Fruit fly (Drosophila melanogaster): ENCODE data around the gene CG10068.
A peak's percentile ranks its signal among the peaks of the same experiment; 100 is the strongest.

The CG10068 gene

DNA sequence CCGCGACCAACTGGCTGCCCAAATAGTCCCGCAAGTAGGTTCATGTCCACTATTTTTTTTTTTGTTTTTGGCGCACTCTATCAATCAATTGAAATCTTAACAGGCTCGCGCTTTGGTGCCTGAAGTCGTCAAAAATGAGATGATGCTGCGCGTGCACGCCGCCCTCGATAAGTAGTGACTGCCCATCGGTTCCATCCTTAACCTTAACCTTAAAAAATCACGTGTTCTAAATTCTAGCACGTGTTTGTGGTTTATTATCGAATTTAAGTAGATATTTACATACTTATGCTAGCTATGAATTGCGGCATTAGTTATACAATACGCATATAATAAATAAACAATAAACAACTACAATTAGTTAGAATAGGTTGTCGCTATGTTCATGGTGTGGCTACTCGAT, 33.5 kb downstream of the CG10068 start:
- TF ChIP-seq tai (GFP tag; optimal IDR thresholded peaks at IDR 0.05) (no peak), Myc (optimal IDR thresholded peaks at IDR 0.05) (peak; percentile 52)

dm6 chr3R:7093592-7093991, 34.2 kb downstream of the CG10068 start:
- peak; percentile 11 for TF ChIP-seq Hr83 (GFP tag; optimal IDR thresholded peaks at IDR 0.05; ENCODE audit: poor library complexity, severe bottlenecking)
- no peak for TF ChIP-seq usp (GFP tag; optimal IDR thresholded peaks at IDR 0.05)
- TF ChIP-seq CrebA (GFP tag; optimal IDR thresholded peaks at IDR 0.05; ENCODE audit: borderline replicate concordance), result no peak
- peak; percentile 9 for TF ChIP-seq ey (GFP tag; optimal IDR thresholded peaks at IDR 0.05)
- peak; percentile 8 for TF ChIP-seq brk (GFP tag; optimal IDR thresholded peaks at IDR 0.05)
- TF ChIP-seq foxo (GFP tag; optimal IDR thresholded peaks at IDR 0.05), result peak in 1 of 2 experiments; percentile 18
- no peak for TF ChIP-seq sage (GFP tag; optimal IDR thresholded peaks at IDR 0.05)
- TF ChIP-seq HLH106 (tag; optimal IDR thresholded peaks at IDR 0.05), result peak; percentile 46
- peak; percentile 10 for TF ChIP-seq woc (GFP tag; optimal IDR thresholded peaks at IDR 0.05)

DNA sequence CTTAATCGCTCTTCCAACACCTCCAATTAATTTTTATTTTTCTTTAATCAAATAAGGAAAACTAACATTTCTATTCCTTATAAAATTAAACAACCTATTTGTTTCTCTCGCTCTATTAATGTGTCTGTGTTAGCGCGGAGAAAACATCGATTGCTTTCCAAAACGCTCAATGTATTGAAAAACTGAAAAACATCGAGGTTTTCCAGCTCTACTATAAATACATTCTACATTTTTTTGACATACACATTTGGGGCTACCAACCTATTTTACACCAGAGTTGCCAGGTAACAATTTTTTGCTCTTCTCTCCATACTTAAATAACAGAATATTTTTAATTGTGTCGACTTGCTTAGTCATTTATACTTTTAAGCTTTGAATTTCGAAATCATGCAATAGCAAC, 35.9 kb downstream of the CG10068 start:
- TF ChIP-seq Hr78 (GFP tag; optimal IDR thresholded peaks at IDR 0.05), result no peak
- TF ChIP-seq N (GFP tag; optimal IDR thresholded peaks at IDR 0.05), result no peak
- no peak for TF ChIP-seq Dif (GFP tag; optimal IDR thresholded peaks at IDR 0.05; ENCODE audit: partially characterized antibody)
- TF ChIP-seq dl (GFP tag; optimal IDR thresholded peaks at IDR 0.05; ENCODE audit: insufficient read depth in 1 of 2, partially characterized antibody in 2 of 2), result no peak
- no peak for TF ChIP-seq CrebA (GFP tag; optimal IDR thresholded peaks at IDR 0.05; ENCODE audit: borderline replicate concordance)
- no peak for TF ChIP-seq GATAd (GFP tag; optimal IDR thresholded peaks at IDR 0.05)
- TF ChIP-seq br (GFP tag; optimal IDR thresholded peaks at IDR 0.05), result no peak
- TF ChIP-seq HLH106 (tag; optimal IDR thresholded peaks at IDR 0.05), result no peak
- TF ChIP-seq tai (GFP tag; optimal IDR thresholded peaks at IDR 0.05), result no peak
- no peak for TF ChIP-seq h (GFP tag; optimal IDR thresholded peaks at IDR 0.05)
- TF ChIP-seq rgr (GFP tag; optimal IDR thresholded peaks at IDR 0.05), result no peak
- no peak for TF ChIP-seq brk (GFP tag; optimal IDR thresholded peaks at IDR 0.05)

dm6 chr3R:7090337-7090830, 37.4 kb downstream of the CG10068 start:
- TF ChIP-seq foxo (GFP tag; optimal IDR thresholded peaks at IDR 0.05), result peak in 1 of 2 experiments; percentile 20
- TF ChIP-seq CG9705 (GFP tag; optimal IDR thresholded peaks at IDR 0.05), result no peak
- TF ChIP-seq br (GFP tag; optimal IDR thresholded peaks at IDR 0.05), result no peak
- no peak for TF ChIP-seq dl (GFP tag; optimal IDR thresholded peaks at IDR 0.05; ENCODE audit: insufficient read depth in 1 of 2, partially characterized antibody in 2 of 2)
- TF ChIP-seq brk (GFP tag; optimal IDR thresholded peaks at IDR 0.05), result peak; percentile 6
- TF ChIP-seq Sp1 (GFP tag; optimal IDR thresholded peaks at IDR 0.05), result no peak
- TF ChIP-seq sage (GFP tag; optimal IDR thresholded peaks at IDR 0.05), result no peak
- no peak for TF ChIP-seq sv (GFP tag; optimal IDR thresholded peaks at IDR 0.05)
- no peak for TF ChIP-seq Hr78 (GFP tag; optimal IDR thresholded peaks at IDR 0.05)
- no peak for TF ChIP-seq usp (GFP tag; optimal IDR thresholded peaks at IDR 0.05)
- peak; percentile 40 for TF ChIP-seq pan (optimal IDR thresholded peaks at IDR 0.05)
- TF ChIP-seq Jra (GFP tag; optimal IDR thresholded peaks at IDR 0.05), result no peak
- TF ChIP-seq Rel (GFP tag; optimal IDR thresholded peaks at IDR 0.05), result no peak
- peak; percentile 57 for TF ChIP-seq Rel (tag; optimal IDR thresholded peaks at IDR 0.05)
- no peak for TF ChIP-seq N (GFP tag; optimal IDR thresholded peaks at IDR 0.05)
- no peak for TF ChIP-seq GATAd (GFP tag; optimal IDR thresholded peaks at IDR 0.05)
- TF ChIP-seq h (GFP tag; optimal IDR thresholded peaks at IDR 0.05), result peak; percentile 75
- no peak for TF ChIP-seq Mio (GFP tag; optimal IDR thresholded peaks at IDR 0.05)
- TF ChIP-seq Vsx2 (GFP tag; optimal IDR thresholded peaks at IDR 0.05; ENCODE audit: partially characterized antibody), result no peak
- peak; percentile 40 for TF ChIP-seq fru (GFP tag; optimal IDR thresholded peaks at IDR 0.05)
- no peak for TF ChIP-seq Abd-B (GFP tag; optimal IDR thresholded peaks at IDR 0.05)
- TF ChIP-seq HLH106 (tag; optimal IDR thresholded peaks at IDR 0.05), result no peak
- no peak for TF ChIP-seq CG32264 (GFP tag; optimal IDR thresholded peaks at IDR 0.05)
- TF ChIP-seq Dfd (GFP tag; optimal IDR thresholded peaks at IDR 0.05), result no peak
- TF ChIP-seq OdsH (GFP tag; optimal IDR thresholded peaks at IDR 0.05), result no peak
- no peak for TF ChIP-seq jim (GFP tag; optimal IDR thresholded peaks at IDR 0.05)
- TF ChIP-seq Hnf4 (GFP tag; optimal IDR thresholded peaks at IDR 0.05), result no peak
- no peak for TF ChIP-seq Dif (GFP tag; optimal IDR thresholded peaks at IDR 0.05; ENCODE audit: partially characterized antibody)
- TF ChIP-seq dsf (GFP tag; optimal IDR thresholded peaks at IDR 0.05; ENCODE audit: borderline replicate concordance), result no peak
- TF ChIP-seq Hr83 (GFP tag; optimal IDR thresholded peaks at IDR 0.05; ENCODE audit: poor library complexity, severe bottlenecking), result peak; percentile 53
- no peak for TF ChIP-seq Myc (optimal IDR thresholded peaks at IDR 0.05)
- TF ChIP-seq lola (GFP tag; optimal IDR thresholded peaks at IDR 0.05), result no peak
- TF ChIP-seq ey (GFP tag; optimal IDR thresholded peaks at IDR 0.05), result peak; percentile 36
- peak; percentile 33 for TF ChIP-seq rgr (GFP tag; optimal IDR thresholded peaks at IDR 0.05)
- TF ChIP-seq woc (GFP tag; optimal IDR thresholded peaks at IDR 0.05), result peak; percentile 29
- TF ChIP-seq tai (GFP tag; optimal IDR thresholded peaks at IDR 0.05), result no peak
- TF ChIP-seq CrebA (GFP tag; optimal IDR thresholded peaks at IDR 0.05; ENCODE audit: borderline replicate concordance), result no peak
- no peak for TF ChIP-seq dmrt93B (GFP tag; optimal IDR thresholded peaks at IDR 0.05)
- no peak for TF ChIP-seq psq (GFP tag; optimal IDR thresholded peaks at IDR 0.05)
